Fruit fly (Drosophila melanogaster) whole organism, prepupa: ENCODE measurements around the gene CG42681.

Experiments used
- Blimp-1 ChIP-seq: fragments of 200-800 bp; sonication (Bioruptor generic); optimal IDR thresholded peaks from 3 replicates; lab custom pipeline; 2017; ENCODE audit warnings: missing biosample characterization, missing genetic modification characterization, mild to moderate bottlenecking, moderate library complexity, missing genetic modification reagents
- CG10631 ChIP-seq: fragments of 200-800 bp; sonication (Bioruptor generic); optimal IDR thresholded peaks from 2 replicates; lab custom pipeline; 2016; ENCODE audit warnings: missing biosample characterization, missing genetic modification characterization
- CG10669 ChIP-seq: fragments of 200-800 bp; sonication (Bioruptor generic); optimal IDR thresholded peaks from 3 replicates; lab custom pipeline; 2018; ENCODE audit warnings: missing biosample characterization, mild to moderate bottlenecking, missing genetic modification characterization, moderate library complexity
- CG11294 ChIP-seq: fragments of 200-800 bp; sonication (Bioruptor generic); IDR thresholded peaks from 2 replicates; pipeline ENCODE4 v1.3.6; 2022; ENCODE audit warnings: missing biosample characterization, missing genetic modification characterization
- CG11762 ChIP-seq: fragments of 200-800 bp; sonication (Bioruptor generic); optimal IDR thresholded peaks from 3 replicates; lab custom pipeline; 2016; ENCODE audit warnings: missing biosample characterization, missing genetic modification characterization; ENCODE audit not compliant: insufficient read depth
- CG11902 ChIP-seq: fragments of 200-800 bp; sonication (Bioruptor generic); optimal IDR thresholded peaks from 3 replicates; lab custom pipeline; 2016; ENCODE audit warnings: missing biosample characterization, missing genetic modification characterization
- CG15336 ChIP-seq: fragments of 200-800 bp; sonication (Bioruptor generic); IDR thresholded peaks from 2 replicates; pipeline ENCODE4 v1.3.6; 2022; ENCODE audit warnings: missing biosample characterization, missing genetic modification characterization
- CG16779 ChIP-seq: fragments of 200-800 bp; sonication (Bioruptor generic); optimal IDR thresholded peaks from 3 replicates; lab custom pipeline; 2017; ENCODE audit warnings: missing biosample characterization, mild to moderate bottlenecking, missing genetic modification characterization
- CG31627 ChIP-seq: fragments of 200-800 bp; sonication (Bioruptor generic); optimal IDR thresholded peaks from 3 replicates; lab custom pipeline; 2016; ENCODE audit warnings: missing biosample characterization, missing genetic modification characterization
- CG32006 ChIP-seq: fragments of 200-800 bp; sonication (Bioruptor generic); optimal IDR thresholded peaks from 3 replicates; lab custom pipeline; 2017; ENCODE audit warnings: missing biosample characterization, mild to moderate bottlenecking, missing genetic modification characterization
- CG34406 ChIP-seq: fragments of 200-800 bp; sonication (Bioruptor generic); optimal IDR thresholded peaks from 3 replicates; lab custom pipeline; 2016; ENCODE audit warnings: missing biosample characterization, missing genetic modification characterization
- CG4318 ChIP-seq: fragments of 200-800 bp; sonication (Bioruptor generic); optimal IDR thresholded peaks from 3 replicates; lab custom pipeline; 2017; ENCODE audit warnings: missing biosample characterization, mild to moderate bottlenecking, missing genetic modification characterization
- CG6163 ChIP-seq: fragments of 200-800 bp; sonication (Bioruptor generic); IDR thresholded peaks from 3 replicates; pipeline ENCODE4 v1.3.6; 2022; ENCODE audit warnings: missing biosample characterization, missing genetic modification characterization
- CG6276 ChIP-seq: fragments of 200-800 bp; sonication (Bioruptor generic); optimal IDR thresholded peaks from 2 replicates; lab custom pipeline; 2017; ENCODE audit warnings: missing biosample characterization, mild to moderate bottlenecking, missing genetic modification characterization
- CG6792 ChIP-seq: fragments of 200-800 bp; sonication (Bioruptor generic); optimal IDR thresholded peaks from 3 replicates; lab custom pipeline; 2016; ENCODE audit warnings: missing biosample characterization, missing genetic modification characterization
- CG7368 ChIP-seq: fragments of 200-800 bp; sonication (Bioruptor generic); optimal IDR thresholded peaks from 3 replicates; lab custom pipeline; 2016; ENCODE audit warnings: missing biosample characterization, missing genetic modification characterization
- CG8119 ChIP-seq: fragments of 200-800 bp; sonication (Bioruptor generic); IDR thresholded peaks from 3 replicates; pipeline ENCODE4 v1.3.6; 2022; ENCODE audit warnings: missing biosample characterization, missing genetic modification characterization
- CG8319 ChIP-seq: fragments of 200-800 bp; sonication (Bioruptor generic); optimal IDR thresholded peaks from 3 replicates; lab custom pipeline; 2016; ENCODE audit warnings: missing biosample characterization, missing genetic modification characterization
- CG8632 ChIP-seq: fragments of 200-800 bp; sonication (Bioruptor generic); optimal IDR thresholded peaks from 3 replicates; lab custom pipeline; 2016; ENCODE audit warnings: missing biosample characterization, missing genetic modification characterization
- CG9139 ChIP-seq: fragments of 200-800 bp; sonication (Bioruptor generic); optimal IDR thresholded peaks from 3 replicates; lab custom pipeline; 2017; ENCODE audit warnings: missing biosample characterization, mild to moderate bottlenecking, missing genetic modification characterization
- Eip75B ChIP-seq: fragments of 200-800 bp; sonication (Bioruptor generic); optimal IDR thresholded peaks from 3 replicates; lab custom pipeline; 2016; ENCODE audit warnings: missing biosample characterization, missing genetic modification characterization
- Eip78C ChIP-seq: fragments of 200-800 bp; sonication (Bioruptor generic); peaks from one replicate; lab custom pipeline; 2016; ENCODE audit warnings: missing biosample characterization, missing genetic modification characterization
- Ets21C ChIP-seq: fragments of 200-800 bp; sonication (Bioruptor generic); optimal IDR thresholded peaks from 3 replicates; lab custom pipeline; 2016; ENCODE audit warnings: missing biosample characterization, missing genetic modification characterization
- Ets96B ChIP-seq: fragments of 200-800 bp; optimal IDR thresholded peaks from 2 replicates; lab custom pipeline; 2019; ENCODE audit warnings: missing biosample characterization, mild to moderate bottlenecking, missing genetic modification characterization, moderate library complexity
- Gug ChIP-seq: fragments of 200-800 bp; sonication (Bioruptor generic); IDR thresholded peaks from 2 replicates; pipeline ENCODE4 v1.3.6; 2022; ENCODE audit warnings: missing biosample characterization, missing genetic modification characterization
- Hr38 ChIP-seq: sonication (Bioruptor generic); optimal IDR thresholded peaks from 2 replicates; lab custom pipeline; 2016; ENCODE audit warnings: missing biosample characterization, missing genetic modification characterization
- Hr39 ChIP-seq: fragments of 200-800 bp; sonication (Bioruptor generic); optimal IDR thresholded peaks from 2 replicates; lab custom pipeline; 2016; ENCODE audit warnings: missing biosample characterization, missing genetic modification characterization
- Hr4 ChIP-seq: fragments of 200-800 bp; sonication (Bioruptor generic); optimal IDR thresholded peaks from 3 replicates; lab custom pipeline; 2016; ENCODE audit warnings: missing biosample characterization, missing genetic modification characterization
- Lpt ChIP-seq: fragments of 200-800 bp; sonication (Bioruptor generic); optimal IDR thresholded peaks from 3 replicates; lab custom pipeline; 2016; ENCODE audit warnings: missing biosample characterization, missing genetic modification characterization
- Met ChIP-seq: fragments of 200-800 bp; sonication (Bioruptor generic); optimal IDR thresholded peaks from 3 replicates; lab custom pipeline; 2016; ENCODE audit warnings: missing biosample characterization, missing genetic modification characterization
- OdsH ChIP-seq: fragments of 200-800 bp; sonication (Bioruptor generic); optimal IDR thresholded peaks from 3 replicates; lab custom pipeline; 2016; ENCODE audit warnings: missing biosample characterization, missing genetic modification characterization
- Smox ChIP-seq: fragments of 200-800 bp; sonication (Bioruptor generic); optimal IDR thresholded peaks from 3 replicates; lab custom pipeline; 2016; ENCODE audit warnings: missing biosample characterization, missing genetic modification characterization
- Sox102F ChIP-seq: fragments of 200-800 bp; sonication (Bioruptor generic); optimal IDR thresholded peaks from 2 replicates; lab custom pipeline; 2016; ENCODE audit warnings: missing biosample characterization, mild to moderate bottlenecking, missing genetic modification characterization
- Sox15 ChIP-seq: fragments of 200-800 bp; sonication (Bioruptor generic); optimal IDR thresholded peaks from 3 replicates; lab custom pipeline; 2016; ENCODE audit warnings: missing biosample characterization, missing genetic modification characterization
- achi ChIP-seq: fragments of 200-800 bp; sonication (Bioruptor generic); optimal IDR thresholded peaks from 3 replicates; lab custom pipeline; 2016; ENCODE audit warnings: missing biosample characterization, missing genetic modification characterization
- acj6 ChIP-seq: fragments of 200-800 bp; sonication (Bioruptor generic); optimal IDR thresholded peaks from 3 replicates; lab custom pipeline; 2016; ENCODE audit warnings: missing biosample characterization, missing genetic modification characterization
- cyc ChIP-seq: fragments of 200-800 bp; sonication (Bioruptor generic); optimal IDR thresholded peaks from 3 replicates; lab custom pipeline; 2016; ENCODE audit warnings: missing biosample characterization, missing genetic modification characterization
- dac ChIP-seq: fragments of 200-800 bp; sonication (Bioruptor generic); optimal IDR thresholded peaks from 2 replicates; lab custom pipeline; 2017; ENCODE audit warnings: missing biosample characterization, mild to moderate bottlenecking, missing genetic modification characterization
- dsx ChIP-seq: fragments of 200-800 bp; optimal IDR thresholded peaks from 3 replicates; lab custom pipeline; 2019; ENCODE audit warnings: missing biosample characterization, mild to moderate bottlenecking, missing genetic modification characterization, moderate library complexity; ENCODE audit not compliant: poor library complexity, severe bottlenecking
- esn ChIP-seq: fragments of 200-800 bp; sonication (Bioruptor generic); optimal IDR thresholded peaks from 2 replicates; lab custom pipeline; 2016; ENCODE audit warnings: missing biosample characterization, mild to moderate bottlenecking, missing genetic modification characterization, moderate library complexity
- fd59A ChIP-seq: fragments of 200-800 bp; sonication (Bioruptor generic); optimal IDR thresholded peaks from 2 replicates; lab custom pipeline; 2017; ENCODE audit warnings: missing biosample characterization, mild to moderate bottlenecking, missing genetic modification characterization, missing genetic modification reagents
- fd85E ChIP-seq: fragments of 200-800 bp; sonication (Bioruptor generic); optimal IDR thresholded peaks from 3 replicates; lab custom pipeline; 2016; ENCODE audit warnings: missing biosample characterization, missing genetic modification characterization
- lz ChIP-seq: fragments of 200-800 bp; sonication (Bioruptor generic); optimal IDR thresholded peaks from 3 replicates; lab custom pipeline; 2016; ENCODE audit warnings: missing biosample characterization, missing genetic modification characterization
- net ChIP-seq: fragments of 200-800 bp; sonication (Bioruptor generic); optimal IDR thresholded peaks from 3 replicates; lab custom pipeline; 2016; ENCODE audit warnings: missing biosample characterization, missing genetic modification characterization
- pdm3 ChIP-seq: fragments of 200-800 bp; sonication (Bioruptor generic); optimal IDR thresholded peaks from 3 replicates; lab custom pipeline; 2016; ENCODE audit warnings: missing biosample characterization, missing genetic modification characterization
- spab ChIP-seq: fragments of 200-800 bp; sonication (Bioruptor generic); optimal IDR thresholded peaks from 2 replicates; lab custom pipeline; 2017; ENCODE audit warnings: missing biosample characterization, mild to moderate bottlenecking, missing genetic modification characterization, missing genetic modification reagents
- ss ChIP-seq, 2 experiments: fragments of 200-800 bp; sonication (Bioruptor generic); optimal IDR thresholded peaks; 2 replicates in 1 of 2; 3 replicates in 1 of 2; lab custom pipeline; 2017 to 2018; ENCODE audit warnings: mild to moderate bottlenecking in 2 of 2, missing biosample characterization in 2 of 2, missing genetic modification characterization in 2 of 2, moderate library complexity in 1 of 2
- svp ChIP-seq: fragments of 200-800 bp; sonication (Bioruptor generic); peaks from one replicate; lab custom pipeline; 2016; ENCODE audit warnings: missing biosample characterization, missing genetic modification characterization
- vri ChIP-seq: fragments of 200-800 bp; sonication (Bioruptor generic); optimal IDR thresholded peaks from 3 replicates; lab custom pipeline; 2016; ENCODE audit warnings: missing biosample characterization, mild to moderate bottlenecking, missing genetic modification characterization

Gene CG42681

dm6 chr2L:14744121-14744520 is at the start of gene CG42681:
Gene CG42681, plus strand, starts transcription at chr2L:14744421.
- peak; percentile 36 for TF ChIP-seq Hr4 (GFP tag; lab: Kevin White, UChicago)
- TF ChIP-seq CG32006 (GFP tag; lab: Kevin White, UChicago): peak; percentile 32
- TF ChIP-seq svp (GFP tag; lab: Kevin White, UChicago): peak; percentile 51
- TF ChIP-seq Eip78C (GFP tag; lab: Kevin White, UChicago): peak; percentile 48
- no peak for TF ChIP-seq esn

- peak; percentile 11 for TF ChIP-seq Met (GFP tag; lab: Kevin White, UChicago)
- TF ChIP-seq achi: peak; percentile 10
- no peak for TF ChIP-seq Ets21C (GFP tag; lab: Kevin White, UChicago)
- peak; percentile 16 for TF ChIP-seq CG6792 (GFP tag; lab: Kevin White, UChicago)
- TF ChIP-seq CG11762 (GFP tag; lab: Kevin White, UChicago): peak; percentile 1
- TF ChIP-seq acj6 (GFP tag; lab: Kevin White, UChicago): peak; percentile 1
- no peak for TF ChIP-seq Hr39 (GFP tag; lab: Kevin White, UChicago)
- no peak for TF ChIP-seq lz
- TF ChIP-seq CG8119 (GFP tag; lab: Robert Waterston, UW): no peak
- peak; percentile 29 for TF ChIP-seq CG4318
- no peak for TF ChIP-seq CG9139 (GFP tag; lab: Kevin White, UChicago)
- TF ChIP-seq Hr4 (GFP tag; lab: Kevin White, UChicago): peak; percentile 45
- no peak for TF ChIP-seq CG7368 (GFP tag; lab: Kevin White, UChicago)
- peak; percentile 31 for TF ChIP-seq pdm3 (GFP tag; lab: Kevin White, UChicago)
- TF ChIP-seq Eip78C (GFP tag; lab: Kevin White, UChicago): peak; percentile 78
- no peak for TF ChIP-seq Blimp-1 (GFP tag; lab: Kevin White, UChicago)
- TF ChIP-seq CG10669 (GFP tag; lab: Kevin White, UChicago): no peak
- peak; percentile 47 for TF ChIP-seq net (GFP tag; lab: Kevin White, UChicago)
- no peak for TF ChIP-seq Gug (GFP tag; lab: Robert Waterston, UW)
- no peak for TF ChIP-seq dsx
- TF ChIP-seq Eip75B (GFP tag; lab: Kevin White, UChicago): no peak
- no peak for TF ChIP-seq CG11902 (GFP tag; lab: Kevin White, UChicago)
- TF ChIP-seq CG32006 (GFP tag; lab: Kevin White, UChicago): peak; percentile 65
- peak; percentile 55; the same call in 1 of the 2 replicates for TF ChIP-seq CG15336 (GFP tag; lab: Robert Waterston, UW)
- TF ChIP-seq Ets96B: peak; percentile 13
- peak; percentile 4 for TF ChIP-seq cyc (GFP tag; lab: Kevin White, UChicago)
- TF ChIP-seq CG6163 (GFP tag; lab: Robert Waterston, UW): no peak
- TF ChIP-seq Hr38 (GFP tag; lab: Kevin White, UChicago): no peak
- TF ChIP-seq OdsH (GFP tag; lab: Kevin White, UChicago): no peak
- TF ChIP-seq Sox15 (GFP tag; lab: Kevin White, UChicago): no peak
- no peak for TF ChIP-seq spab (GFP tag; lab: Kevin White, UChicago)
- TF ChIP-seq CG34406 (GFP tag; lab: Kevin White, UChicago): no peak
- TF ChIP-seq fd85E (GFP tag; lab: Kevin White, UChicago): no peak
- TF ChIP-seq Sox102F (GFP tag; lab: Kevin White, UChicago): peak; percentile 14
- TF ChIP-seq CG10631 (GFP tag; lab: Kevin White, UChicago): no peak
- TF ChIP-seq CG11294 (GFP tag; lab: Robert Waterston, UW): no peak
- TF ChIP-seq CG8319 (GFP tag; lab: Kevin White, UChicago): peak; percentile 1
- TF ChIP-seq CG16779 (tag; lab: Kevin White, UChicago): no peak
- TF ChIP-seq dac (GFP tag; lab: Kevin White, UChicago): no peak
- TF ChIP-seq CG31627 (GFP tag; lab: Kevin White, UChicago): no peak
- TF ChIP-seq Smox (GFP tag; lab: Kevin White, UChicago): peak; percentile 24
- peak; percentile 62 for TF ChIP-seq svp (GFP tag; lab: Kevin White, UChicago)
- TF ChIP-seq CG8632 (GFP tag; lab: Kevin White, UChicago): peak; percentile 8
- peak in 1 of 2 experiments; percentile 5 for TF ChIP-seq ss (GFP tag; optimal IDR thresholded peaks at IDR 0.05; lab: Kevin White, UChicago)
- peak; percentile 11 for TF ChIP-seq esn
- TF ChIP-seq CG6276: peak; percentile 37
- TF ChIP-seq fd59A (GFP tag; lab: Kevin White, UChicago): no peak
- no peak for TF ChIP-seq vri (GFP tag; lab: Kevin White, UChicago)
- TF ChIP-seq Lpt (GFP tag; lab: Kevin White, UChicago): no peak
Observed at dm6 chr2L:14697938-14698337, 46.3 kb upstream of the CG42681 start.
